Fruit fly (Drosophila melanogaster): ENCODE data around the gene CG1632.

CG1632 gene

DNA sequence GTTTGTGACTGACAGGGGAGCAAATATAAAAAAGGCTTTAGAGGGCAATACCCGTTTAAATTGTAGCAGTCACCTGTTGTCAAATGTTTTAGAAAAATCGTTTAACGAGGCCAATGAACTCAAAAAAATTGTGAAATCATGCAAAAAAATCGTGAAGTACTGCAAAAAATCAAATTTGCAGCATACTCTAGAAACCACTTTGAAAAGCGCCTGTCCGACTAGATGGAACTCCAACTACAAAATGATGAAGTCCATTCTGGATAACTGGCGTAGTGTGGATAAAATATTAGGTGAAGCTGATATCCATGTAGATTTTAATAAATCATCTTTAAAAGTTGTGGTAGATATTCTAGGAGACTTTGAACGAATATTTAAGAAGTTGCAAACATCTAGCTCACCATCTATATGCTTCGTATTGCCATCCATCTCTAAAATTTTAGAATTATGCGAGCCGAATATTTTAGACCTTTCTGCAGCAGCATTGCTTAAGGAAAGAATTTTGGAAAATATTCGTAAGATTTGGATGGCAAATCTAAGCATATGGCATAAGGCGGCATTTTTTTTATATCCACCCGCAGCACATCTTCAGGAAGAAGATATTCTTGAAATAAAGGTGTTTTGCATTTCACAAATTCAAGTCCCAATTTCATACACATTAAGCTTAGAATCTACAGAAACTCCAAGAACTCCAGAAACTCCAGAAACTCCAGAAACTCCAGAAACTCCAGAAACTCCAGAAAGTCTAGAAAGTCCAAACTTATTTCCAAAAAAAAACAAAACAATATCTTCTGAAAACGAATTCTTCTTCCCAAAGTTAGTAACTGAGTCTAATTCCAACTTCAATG is 42.2 kb downstream of the CG1632 start:
- peak; percentile 37 for TF ChIP-seq CG11902 (GFP tag; optimal IDR thresholded peaks at IDR 0.05)
- peak; percentile 69 for TF ChIP-seq svp (GFP tag)
- TF ChIP-seq CG34406 (GFP tag; optimal IDR thresholded peaks at IDR 0.05) = no peak

DNA sequence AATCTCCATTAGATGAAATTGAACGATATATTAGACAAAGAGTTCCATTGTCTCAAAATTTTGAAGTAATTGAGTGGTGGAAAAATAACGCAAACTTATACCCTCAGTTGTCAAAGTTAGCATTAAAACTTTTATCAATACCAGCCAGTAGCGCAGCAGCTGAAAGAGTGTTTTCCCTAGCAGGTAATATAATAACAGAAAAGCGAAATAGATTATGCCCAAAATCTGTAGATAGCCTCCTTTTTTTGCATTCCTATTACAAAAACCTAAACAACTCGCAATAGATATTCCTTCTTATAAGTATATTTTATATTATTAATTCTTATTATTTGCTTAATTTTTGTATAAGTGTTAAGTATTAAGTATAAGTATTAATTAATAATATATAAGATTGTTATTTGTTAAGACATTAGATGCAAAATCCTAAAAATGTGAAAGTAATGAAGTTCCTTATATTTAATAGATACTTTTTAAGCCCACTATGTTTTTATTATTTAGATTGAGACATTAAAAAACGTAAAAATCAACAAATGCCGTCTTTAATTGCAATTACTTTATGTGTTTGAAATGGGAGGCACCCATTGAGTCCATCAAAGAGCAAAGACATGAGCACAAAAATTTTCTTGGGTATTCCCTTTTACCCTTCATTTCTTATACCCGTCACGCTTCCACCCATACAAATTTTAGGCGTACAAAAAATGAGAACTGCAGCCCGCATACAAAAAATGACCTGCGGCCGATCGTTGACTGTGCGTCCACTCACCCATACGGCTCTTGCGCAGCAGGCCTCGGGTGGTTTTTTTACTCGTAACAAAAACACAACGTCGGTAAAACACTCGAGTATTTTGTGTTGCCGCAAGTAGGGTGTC is 43.1 kb downstream of the CG1632 start:
- peak; percentile 32 for TF ChIP-seq svp (GFP tag)

Measured in whole organism, prepupa.